Worm (Caenorhabditis elegans): ENCODE data around the gene K02E10.6.

Gene K02E10.6

ce11 chrX:2432459-2432858, 50.1 kb downstream of the K02E10.6 start:
- TF ChIP-seq lin-15B (tag; optimal IDR thresholded peaks at IDR 0.05) (no peak), lir-3 (tag; optimal IDR thresholded peaks at IDR 0.05; ENCODE audit: poor library complexity) (no peak), ceh-8 (GFP tag; optimal IDR thresholded peaks at IDR 0.05) (no peak), ztf-11 (tag; optimal IDR thresholded peaks at IDR 0.05) (no peak), zip-4 (GFP tag; optimal IDR thresholded peaks at IDR 0.05) (no peak), fkh-10 (GFP tag; optimal IDR thresholded peaks at IDR 0.05) (no peak), pax-3 (tag; optimal IDR thresholded peaks at IDR 0.05) (no peak), ceh-90 (tag; optimal IDR thresholded peaks at IDR 0.05) (no peak), fkh-8 (tag; optimal IDR thresholded peaks at IDR 0.05) (no peak), hlh-4 (tag; optimal IDR thresholded peaks at IDR 0.05) (no peak), hpl-2 (GFP tag; optimal IDR thresholded peaks at IDR 0.05) (no peak), dpl-1 (GFP tag; optimal IDR thresholded peaks at IDR 0.05) (peak in 1 of 3 experiments; percentile 8), dsc-1 (tag; optimal IDR thresholded peaks at IDR 0.05) (peak; percentile 39), elt-3 (tag; optimal IDR thresholded peaks at IDR 0.05) (peak in 1 of 6 experiments; percentile 19), unc-30 (tag; optimal IDR thresholded peaks at IDR 0.05) (no peak), ceh-88 (GFP tag; IDR thresholded peaks at IDR 0.05) (no peak), nhr-11 (tag; optimal IDR thresholded peaks at IDR 0.05) (no peak), pqm-1 (tag; optimal IDR thresholded peaks at IDR 0.05) (no peak), swsn-7 (tag; optimal IDR thresholded peaks at IDR 0.05) (peak; percentile 44), egl-13 (tag; optimal IDR thresholded peaks at IDR 0.05) (no peak), sox-4 (tag; optimal IDR thresholded peaks at IDR 0.05) (no peak), efl-1 (optimal IDR thresholded peaks at IDR 0.05) (no peak), efl-1 (GFP tag; optimal IDR thresholded peaks at IDR 0.05 in 1 of 2) (no peak), ets-5 (GFP tag; IDR thresholded peaks at IDR 0.05) (no peak), unc-98 (GFP tag; IDR thresholded peaks at IDR 0.05) (no peak), snpc-4 (tag; optimal IDR thresholded peaks at IDR 0.05) (no peak), C16A3.4 (tag; optimal IDR thresholded peaks at IDR 0.05) (no peak), snu-23 (GFP tag; optimal IDR thresholded peaks at IDR 0.05) (peak; percentile 67), xbp-1 (tag; optimal IDR thresholded peaks at IDR 0.05) (no peak), nhr-71 (tag; optimal IDR thresholded peaks at IDR 0.05) (peak; percentile 54), unc-86 (tag; optimal IDR thresholded peaks at IDR 0.05) (no peak), nhr-77 (tag; optimal IDR thresholded peaks at IDR 0.05) (no peak), nhr-237 (tag; optimal IDR thresholded peaks at IDR 0.05) (no peak), ztf-4 (tag; optimal IDR thresholded peaks at IDR 0.05) (no peak), ceh-63 (GFP tag; optimal IDR thresholded peaks at IDR 0.05) (no peak), lin-13 (GFP tag; optimal IDR thresholded peaks at IDR 0.05) (no peak), zag-1 (tag; optimal IDR thresholded peaks at IDR 0.05) (no peak), nhr-84 (tag; optimal IDR thresholded peaks at IDR 0.05) (no peak), skn-1 (tag; optimal IDR thresholded peaks at IDR 0.05) (peak; percentile 95), hlh-17 (GFP tag; optimal IDR thresholded peaks at IDR 0.05; ENCODE audit: borderline replicate concordance) (no peak), unc-130 (tag; optimal IDR thresholded peaks at IDR 0.05) (no peak), sptf-1 (tag; optimal IDR thresholded peaks at IDR 0.05) (no peak), F16B12.6 (tag; optimal IDR thresholded peaks at IDR 0.05) (no peak), aha-1 (tag; optimal IDR thresholded peaks at IDR 0.05) (no peak), tbx-2 (tag; optimal IDR thresholded peaks at IDR 0.05) (peak; percentile 28), nhr-12 (tag; optimal IDR thresholded peaks at IDR 0.05) (no peak), tlp-1 (tag; optimal IDR thresholded peaks at IDR 0.05) (no peak), mab-9 (GFP tag; IDR thresholded peaks at IDR 0.05) (no peak), lin-14 (GFP tag; optimal IDR thresholded peaks at IDR 0.05) (peak; percentile 93), fkh-4 (tag; optimal IDR thresholded peaks at IDR 0.05; ENCODE audit: borderline replicate concordance) (no peak), grh-1 (GFP tag; IDR thresholded peaks at IDR 0.05) (no peak), ces-1 (GFP tag; optimal IDR thresholded peaks at IDR 0.05) (no peak), mef-2 (tag; optimal IDR thresholded peaks at IDR 0.05) (no peak), C04F5.9 (tag; optimal IDR thresholded peaks at IDR 0.05) (no peak), Y116A8C.19 (tag; optimal IDR thresholded peaks at IDR 0.05; ENCODE audit: borderline replicate concordance) (no peak)

Measured in whole organism, L1 larva.